Fruit fly (Drosophila melanogaster): ENCODE data around the gene Pih1D1.
A peak's percentile ranks its signal among the peaks of the same experiment; 100 is the strongest.

The Pih1D1 gene

dm6 chr2L:12721794-12722315 is at the start of gene Pih1D1 (continued):
- TF ChIP-seq CG11504 (tag; optimal IDR thresholded peaks at IDR 0.05) (peak; percentile 96), Usf (GFP tag; optimal IDR thresholded peaks at IDR 0.05) (peak; percentile 95), ind (GFP tag; optimal IDR thresholded peaks at IDR 0.05) (peak; percentile 97), Dip2 (GFP tag; IDR thresholded peaks at IDR 0.05) (peak; percentile 69; the same call in 1 of the 2 replicates), shn (GFP tag; optimal IDR thresholded peaks at IDR 0.05) (peak; percentile 91), p53 (GFP tag; optimal IDR thresholded peaks at IDR 0.05) (peak; percentile 84), CG17912 (GFP tag; optimal IDR thresholded peaks at IDR 0.05) (peak; percentile 52), CG9437 (GFP tag; optimal IDR thresholded peaks at IDR 0.05) (peak; percentile 90), Oaz (GFP tag; IDR thresholded peaks at IDR 0.05) (peak; percentile 95), eve (GFP tag; optimal IDR thresholded peaks at IDR 0.05) (peak in 1 of 2 experiments; percentile 63), jing (GFP tag; optimal IDR thresholded peaks at IDR 0.05) (peak; percentile 88), fd64A (GFP tag; optimal IDR thresholded peaks at IDR 0.05) (peak; percentile 45), rib (GFP tag; IDR thresholded peaks at IDR 0.05) (peak; percentile 92), maf-S (GFP tag; optimal IDR thresholded peaks at IDR 0.05) (peak; percentile 92), pfk (GFP tag; optimal IDR thresholded peaks at IDR 0.05) (no peak), CG7745 (tag; optimal IDR thresholded peaks at IDR 0.05) (no peak), trh (GFP tag; optimal IDR thresholded peaks at IDR 0.05) (peak; percentile 90), Blimp-1 (GFP tag; optimal IDR thresholded peaks at IDR 0.05) (peak; percentile 92), nerfin-1 (tag; optimal IDR thresholded peaks at IDR 0.05) (peak; percentile 95), CG6254 (GFP tag; optimal IDR thresholded peaks at IDR 0.05) (peak; percentile 96), CG7372 (GFP tag; IDR thresholded peaks at IDR 0.05) (peak; percentile 96), dm (GFP tag; optimal IDR thresholded peaks at IDR 0.05) (peak; percentile 88), hb (GFP tag; IDR thresholded peaks at IDR 0.05; ENCODE audit: partially characterized antibody) (no peak), Med (GFP tag) (peak; percentile 96), CG4854 (GFP tag; optimal IDR thresholded peaks at IDR 0.05) (peak; percentile 84), CG14014 (GFP tag; IDR thresholded peaks at IDR 0.05) (peak; percentile 96), Dfd (GFP tag; optimal IDR thresholded peaks at IDR 0.05) (peak in 1 of 2 experiments; percentile 93), unc-4 (GFP tag; IDR thresholded peaks at IDR 0.05; ENCODE audit: partially characterized antibody) (no peak), Dbx (GFP tag; IDR thresholded peaks at IDR 0.05) (peak; percentile 96), CG2199 (GFP tag; IDR thresholded peaks at IDR 0.05) (peak; percentile 85), E2f1 (GFP tag; IDR thresholded peaks at IDR 0.05) (peak; percentile 95), Asciz (GFP tag; optimal IDR thresholded peaks at IDR 0.05) (peak; percentile 90), gfzf (GFP tag; optimal IDR thresholded peaks at IDR 0.05) (peak; percentile 86), HLHmδ (GFP tag; optimal IDR thresholded peaks at IDR 0.05) (no peak), CG10431 (GFP tag; optimal IDR thresholded peaks at IDR 0.05) (no peak), twi (tag; optimal IDR thresholded peaks at IDR 0.05) (peak; percentile 93), CG18619 (GFP tag; optimal IDR thresholded peaks at IDR 0.05) (peak; percentile 94), CG12071 (GFP tag; optimal IDR thresholded peaks at IDR 0.05) (peak; percentile 83), gsb-n (tag; optimal IDR thresholded peaks at IDR 0.05) (peak; percentile 87), chn (GFP tag; optimal IDR thresholded peaks at IDR 0.05) (peak; percentile 94), pnt (GFP tag; optimal IDR thresholded peaks at IDR 0.05) (peak; percentile 93), Hmr (GFP tag; optimal IDR thresholded peaks at IDR 0.05) (peak; percentile 96), CG10209 (GFP tag; optimal IDR thresholded peaks at IDR 0.05) (peak; percentile 95), CG10959 (GFP tag; IDR thresholded peaks at IDR 0.05) (peak; percentile 82), Neu2 (GFP tag; optimal IDR thresholded peaks at IDR 0.05; ENCODE audit: borderline replicate concordance) (peak; percentile 44), bigmax (GFP tag; optimal IDR thresholded peaks at IDR 0.05) (no peak), CG2120 (GFP tag; optimal IDR thresholded peaks at IDR 0.05) (peak; percentile 97), org-1 (GFP tag; optimal IDR thresholded peaks at IDR 0.05) (peak; percentile 87), Bgb (GFP tag; IDR thresholded peaks at IDR 0.05; ENCODE audit: partially characterized antibody) (no peak), psq (GFP tag; optimal IDR thresholded peaks at IDR 0.05) (peak; percentile 77)

All from whole organism, embryonic.